Worm (Caenorhabditis elegans): Measurements from ENCODE around the gene irld-9.

DNA sequence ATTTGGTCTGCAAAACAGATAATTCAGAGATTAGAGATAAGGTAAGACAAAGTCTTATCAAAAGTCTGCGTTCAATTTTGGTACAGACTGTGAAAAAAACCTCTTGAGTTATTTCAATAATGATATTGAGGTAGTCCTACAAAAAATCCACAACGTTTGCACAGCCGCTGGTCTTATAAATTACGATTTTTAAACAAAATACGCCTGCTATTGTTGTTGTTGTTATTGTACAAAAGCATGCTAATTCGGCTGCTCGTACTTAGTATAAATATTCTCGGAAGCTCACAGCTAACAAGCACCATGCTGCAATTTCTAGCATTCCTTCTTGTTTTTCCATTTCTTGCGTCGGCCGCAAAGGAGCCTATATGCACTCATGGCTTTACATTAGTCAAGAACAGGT lies 5.4 kb upstream of the irld-9 start, which contains the start of gene clec-19:
- TF ChIP-seq dao-5 (tag; optimal IDR thresholded peaks at IDR 0.05), result no peak
- no peak for TF ChIP-seq him-1 (tag; optimal IDR thresholded peaks at IDR 0.05)

Data from whole organism, L4/young adult.